Fruit fly (Drosophila melanogaster) whole organism, embryonic: ENCODE results near the gene CstF50.

Experiments used
- CG10209 ChIP-seq: fragments of 200-800 bp; sonication (Bioruptor generic); optimal IDR thresholded peaks from 3 replicates; lab custom pipeline; 2017; ENCODE audit warnings: missing biosample characterization, mild to moderate bottlenecking, missing genetic modification characterization, missing genetic modification reagents
- CG10959 ChIP-seq: fragments of 200-800 bp; sonication (Bioruptor generic); IDR thresholded peaks from 2 replicates; pipeline ENCODE4 v1.3.6; 2022; ENCODE audit warnings: missing biosample characterization, missing genetic modification characterization
- CG10979 ChIP-seq: fragments of 200-800 bp; sonication (Bioruptor generic); optimal IDR thresholded peaks from 2 replicates; lab custom pipeline; 2018; ENCODE audit warnings: missing biosample characterization, mild to moderate bottlenecking, missing genetic modification characterization, moderate library complexity
- CG11504 ChIP-seq: fragments of 200-800 bp; sonication (Bioruptor generic); optimal IDR thresholded peaks from 3 replicates; lab custom pipeline; 2019; ENCODE audit warnings: missing biosample characterization, mild to moderate bottlenecking, missing genetic modification characterization, moderate library complexity
- CG12155 ChIP-seq: fragments of 200-800 bp; sonication (Bioruptor generic); optimal IDR thresholded peaks from 3 replicates; lab custom pipeline; 2016; ENCODE audit warnings: missing biosample characterization, missing genetic modification characterization
- CG1233 ChIP-seq: fragments of 200-800 bp; sonication (Bioruptor generic); optimal IDR thresholded peaks from 4 replicates; lab custom pipeline; 2018; ENCODE audit warnings: missing biosample characterization, mild to moderate bottlenecking, missing genetic modification characterization
- CG13775 ChIP-seq: fragments of 200-800 bp; sonication (Bioruptor generic); optimal IDR thresholded peaks from 3 replicates; lab custom pipeline; 2017; ENCODE audit warnings: missing biosample characterization, mild to moderate bottlenecking, missing genetic modification characterization
- CG15479 ChIP-seq: fragments of 200-800 bp; sonication (Bioruptor generic); optimal IDR thresholded peaks from 3 replicates; lab custom pipeline; 2019; ENCODE audit warnings: missing biosample characterization, mild to moderate bottlenecking, missing genetic modification characterization, moderate library complexity
- CG1603 ChIP-seq: fragments of 200-800 bp; sonication (Bioruptor generic); optimal IDR thresholded peaks from 2 replicates; lab custom pipeline; 2019; ENCODE audit warnings: missing biosample characterization, mild to moderate bottlenecking, missing genetic modification characterization, moderate library complexity
- CG31441 ChIP-seq: fragments of 200-800 bp; sonication (Bioruptor generic); IDR thresholded peaks from 2 replicates; pipeline ENCODE4 v1.3.6; 2022; ENCODE audit warnings: missing biosample characterization, missing genetic modification characterization
- CG3163 ChIP-seq: fragments of 200-800 bp; sonication (Bioruptor generic); optimal IDR thresholded peaks from 3 replicates; lab custom pipeline; 2016; ENCODE audit warnings: missing biosample characterization, missing genetic modification characterization
- CG32772 ChIP-seq: fragments of 200-800 bp; sonication (Bioruptor generic); IDR thresholded peaks from 2 replicates; pipeline ENCODE4 v1.3.6; 2022; ENCODE audit warnings: missing biosample characterization, missing genetic modification characterization
- CG33557 ChIP-seq: fragments of 200-800 bp; sonication (Bioruptor generic); optimal IDR thresholded peaks from 2 replicates; lab custom pipeline; 2019; ENCODE audit warnings: missing biosample characterization, mild to moderate bottlenecking, missing genetic modification characterization, moderate library complexity
- CG4707 ChIP-seq: fragments of 200-800 bp; sonication (Bioruptor generic); optimal IDR thresholded peaks from 2 replicates; lab custom pipeline; 2018; ENCODE audit warnings: missing biosample characterization, mild to moderate bottlenecking, missing genetic modification characterization, moderate library complexity
- CG7745 ChIP-seq: fragments of 200-800 bp; sonication (Bioruptor generic); optimal IDR thresholded peaks from 2 replicates; lab custom pipeline; 2018; ENCODE audit warnings: missing biosample characterization, mild to moderate bottlenecking, missing genetic modification characterization, moderate library complexity
- CoRest ChIP-seq: fragments of 200-800 bp; sonication (Bioruptor generic); optimal IDR thresholded peaks from 3 replicates; lab custom pipeline; 2018; ENCODE audit warnings: missing biosample characterization, mild to moderate bottlenecking, missing genetic modification characterization, moderate library complexity
- E2f1 ChIP-seq: fragments of 200-800 bp; sonication (Bioruptor generic); IDR thresholded peaks from 2 replicates; pipeline ENCODE4 v1.3.6; 2022; ENCODE audit warnings: missing biosample characterization, missing genetic modification characterization
- H15 ChIP-seq: fragments of 200-800 bp; sonication (Bioruptor generic); IDR thresholded peaks from 3 replicates; pipeline ENCODE4 v1.3.6; 2022; ENCODE audit warnings: missing biosample characterization, missing genetic modification characterization
- HHEX ChIP-seq: fragments of 200-800 bp; sonication (Bioruptor generic); optimal IDR thresholded peaks from 3 replicates; lab custom pipeline; 2017; ENCODE audit warnings: missing biosample characterization, mild to moderate bottlenecking, missing genetic modification characterization, missing genetic modification reagents
- HLH4C ChIP-seq: fragments of 200-800 bp; sonication (Bioruptor generic); IDR thresholded peaks from 3 replicates; pipeline ENCODE4 v1.3.6; 2022; ENCODE audit warnings: missing biosample characterization, missing genetic modification characterization; ENCODE audit not compliant: partially characterized antibody
- Kr ChIP-seq: fragments of 200-800 bp; sonication (Bioruptor generic); optimal IDR thresholded peaks from 2 replicates; lab custom pipeline; 2017; ENCODE audit warnings: missing biosample characterization, mild to moderate bottlenecking, missing genetic modification characterization
- Nf-YB ChIP-seq: fragments of 200-800 bp; sonication (Bioruptor generic); optimal IDR thresholded peaks from 3 replicates; lab custom pipeline; 2019; ENCODE audit warnings: missing biosample characterization, mild to moderate bottlenecking, missing genetic modification characterization, moderate library complexity
- Xbp1 ChIP-seq: fragments of 200-800 bp; sonication (Bioruptor generic); optimal IDR thresholded peaks from 3 replicates; lab custom pipeline; 2016; ENCODE audit warnings: missing biosample characterization, mild to moderate bottlenecking, missing genetic modification characterization
- ac ChIP-seq: fragments of 200-800 bp; sonication (Bioruptor generic); optimal IDR thresholded peaks from 3 replicates; lab custom pipeline; 2017; ENCODE audit warnings: missing biosample characterization, mild to moderate bottlenecking, missing genetic modification characterization
- bcd ChIP-seq: fragments of 200-800 bp; sonication (Bioruptor generic); optimal IDR thresholded peaks from 2 replicates; lab custom pipeline; 2017; ENCODE audit warnings: missing biosample characterization, mild to moderate bottlenecking, missing genetic modification characterization
- caup ChIP-seq: fragments of 200-800 bp; sonication (Bioruptor generic); optimal IDR thresholded peaks from 3 replicates; lab custom pipeline; 2017; ENCODE audit warnings: missing biosample characterization, mild to moderate bottlenecking, missing genetic modification characterization, moderate library complexity; ENCODE audit not compliant: severe bottlenecking
- chn ChIP-seq: fragments of 200-800 bp; sonication (Bioruptor generic); optimal IDR thresholded peaks from 2 replicates; lab custom pipeline; 2016; ENCODE audit warnings: missing biosample characterization, missing genetic modification characterization
- croc ChIP-seq: fragments of 200-800 bp; sonication (Bioruptor generic); conservative IDR thresholded peaks from 3 replicates; pipeline ENCODE4 v1.3.6; 2022; ENCODE audit warnings: missing biosample characterization, missing genetic modification characterization
- crol ChIP-seq: fragments of 200-800 bp; sonication (Bioruptor generic); IDR thresholded peaks from 2 replicates; pipeline ENCODE4 v1.3.6; 2022; ENCODE audit warnings: missing biosample characterization, missing genetic modification characterization
- dan ChIP-seq: fragments of 200-800 bp; sonication (Bioruptor generic); IDR thresholded peaks from 2 replicates; pipeline ENCODE4 v1.3.6; 2022; ENCODE audit warnings: missing biosample characterization, missing genetic modification characterization
- dmrt11E ChIP-seq: fragments of 200-800 bp; sonication (Bioruptor generic); optimal IDR thresholded peaks from 3 replicates; lab custom pipeline; 2018; ENCODE audit warnings: missing biosample characterization, mild to moderate bottlenecking, missing genetic modification characterization, moderate library complexity
- dmrt99B ChIP-seq: fragments of 200-800 bp; sonication (Bioruptor generic); optimal IDR thresholded peaks from 2 replicates; lab custom pipeline; 2018; ENCODE audit warnings: missing biosample characterization, mild to moderate bottlenecking, missing genetic modification characterization, moderate library complexity
- fd96Cb ChIP-seq: fragments of 200-800 bp; sonication (Bioruptor generic); optimal IDR thresholded peaks from 2 replicates; lab custom pipeline; 2018; ENCODE audit warnings: missing biosample characterization, mild to moderate bottlenecking, missing genetic modification characterization, moderate library complexity
- grn ChIP-seq: fragments of 200-800 bp; sonication (Bioruptor generic); optimal IDR thresholded peaks from 3 replicates; lab custom pipeline; 2017; ENCODE audit warnings: missing biosample characterization, missing genetic modification characterization
- gsb ChIP-seq: fragments of 200-800 bp; sonication (Bioruptor generic); IDR thresholded peaks from 2 replicates; pipeline ENCODE4 v1.3.6; 2022; ENCODE audit warnings: missing biosample characterization, missing genetic modification characterization
- hb ChIP-seq: fragments of 200-800 bp; sonication (Bioruptor generic); IDR thresholded peaks from 3 replicates; pipeline ENCODE4 v1.3.6; 2022; ENCODE audit warnings: missing biosample characterization, missing genetic modification characterization; ENCODE audit not compliant: partially characterized antibody
- klu ChIP-seq: fragments of 200-800 bp; sonication (Bioruptor generic); IDR thresholded peaks from 2 replicates; pipeline ENCODE4 v1.3.6; 2022; ENCODE audit warnings: missing biosample characterization, missing genetic modification characterization
- nerfin-1 ChIP-seq: fragments of 200-800 bp; sonication (Bioruptor generic); optimal IDR thresholded peaks from 3 replicates; lab custom pipeline; 2019; ENCODE audit warnings: missing biosample characterization, mild to moderate bottlenecking, missing genetic modification characterization, moderate library complexity
- onecut ChIP-seq: fragments of 200-800 bp; sonication (Bioruptor generic); IDR thresholded peaks from 2 replicates; pipeline ENCODE4 v1.3.6; 2022; ENCODE audit warnings: missing biosample characterization, missing genetic modification characterization
- otp ChIP-seq: fragments of 200-800 bp; sonication (Bioruptor generic); IDR thresholded peaks from 3 replicates; pipeline ENCODE4, ENCODE4 v1.3.6; 2022; ENCODE audit warnings: missing biosample characterization, missing genetic modification characterization
- prd ChIP-seq, 3 experiments: fragments of >200 bp in 2 of 3; fragments of 200-800 bp in 1 of 3; sonication (Bioruptor generic) in 1 of 3; optimal IDR thresholded peaks in 2 of 3; IDR thresholded peaks in 1 of 3; 2 replicates in 2 of 3; 3 replicates in 1 of 3; pipeline versions ENCODE4 v1.3.6 to Lab custom; 2017 to 2022; ENCODE audit warnings: missing biosample characterization in 1 of 3, missing genetic modification characterization in 1 of 3
- pzg ChIP-seq: fragments of 200-800 bp; sonication (Bioruptor generic); optimal IDR thresholded peaks from 3 replicates; lab custom pipeline; 2018; ENCODE audit warnings: missing biosample characterization, mild to moderate bottlenecking, missing genetic modification characterization, moderate library complexity
- ranshi ChIP-seq: fragments of 200-800 bp; sonication (Bioruptor generic); IDR thresholded peaks from 2 replicates; pipeline ENCODE4 v1.3.6; 2022; ENCODE audit warnings: missing biosample characterization, missing genetic modification characterization
- sens ChIP-seq: fragments of 200-800 bp; sonication (Bioruptor generic); peaks from one replicate; lab custom pipeline; 2016; ENCODE audit warnings: missing biosample characterization, missing genetic modification characterization
- sens-2 ChIP-seq: fragments of 200-800 bp; sonication (Bioruptor generic); IDR thresholded peaks from 2 replicates; pipeline ENCODE4 v1.3.6; 2022; ENCODE audit warnings: missing biosample characterization, missing genetic modification characterization
- tio ChIP-seq: fragments of 200-800 bp; sonication (Bioruptor generic); optimal IDR thresholded peaks from 2 replicates; lab custom pipeline; 2017; ENCODE audit warnings: missing biosample characterization, missing genetic modification characterization, inconsistent platforms
- tll ChIP-seq, 2 experiments: fragments of 200-800 bp in 1 of 2; fragments of >200 bp in 1 of 2; sonication (Bioruptor generic) in 1 of 2; optimal IDR thresholded peaks; 2 replicates each; lab custom pipeline; 2017 to 2019; ENCODE audit warnings: missing biosample characterization in 2 of 2, missing genetic modification characterization in 2 of 2, mild to moderate bottlenecking in 1 of 2, moderate library complexity in 1 of 2

CstF50 gene

DNA sequence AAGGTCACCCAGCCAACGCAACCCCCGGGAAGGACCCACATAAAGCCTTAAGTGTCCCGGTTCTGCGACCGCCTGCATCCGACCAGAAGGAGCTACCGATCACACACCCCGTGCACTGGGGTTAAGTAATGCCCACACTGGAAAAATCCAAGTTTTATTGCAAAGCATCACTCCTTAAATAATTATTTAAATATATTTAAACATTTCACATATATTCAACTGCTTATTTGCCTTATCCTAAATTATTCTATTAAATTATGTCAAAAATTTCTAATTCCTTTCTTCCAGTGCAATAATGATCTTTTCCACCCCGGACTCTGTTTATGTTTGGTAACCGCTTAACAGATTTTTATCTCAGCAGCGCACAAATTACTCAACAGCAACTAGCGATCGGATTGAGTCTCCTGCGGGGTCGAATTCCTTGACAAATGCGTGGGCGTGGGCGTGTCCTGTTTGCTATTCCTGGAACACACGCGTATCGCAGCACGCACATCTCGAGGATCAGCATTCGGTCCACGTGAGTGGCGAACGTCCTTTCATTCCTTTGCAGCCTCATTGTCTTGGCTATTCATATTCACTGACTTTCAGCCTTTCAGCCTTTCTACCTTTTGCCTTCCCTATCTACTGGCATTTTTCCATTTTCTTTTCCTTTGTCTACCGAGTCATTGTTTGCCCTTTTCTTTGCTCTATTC lies 32.1 kb downstream of the CstF50 start (continued):
- TF ChIP-seq chn (GFP tag; lab: Kevin White, UChicago) (peak; percentile 13), fd96Cb (peak; percentile 43), CG12155 (GFP tag; lab: Kevin White, UChicago) (peak; percentile 23), tll (GFP tag; optimal IDR thresholded peaks at IDR 0.05; lab: Kevin White, UChicago) (peak in 1 of 2 experiments; percentile 100), CG10979 (tag; lab: Kevin White, UChicago) (peak; percentile 84), HHEX (no peak), CG10959 (GFP tag; lab: Robert Waterston, UW) (peak; percentile 89), Kr (GFP tag; lab: Kevin White, UChicago) (peak; percentile 88), Nf-YB (GFP tag; lab: Kevin White, UChicago) (peak; percentile 22), hb (GFP tag; lab: Robert Waterston, UW) (no peak), CG13775 (GFP tag; lab: Kevin White, UChicago) (peak; percentile 62), CG3163 (GFP tag; lab: Kevin White, UChicago) (no peak), sens (GFP tag; lab: Kevin White, UChicago) (peak; percentile 79), sens-2 (GFP tag; lab: Robert Waterston, UW) (0 out of 2 replicates have a peak, but pooled peaks have one; percentile 31), ac (GFP tag; lab: Kevin White, UChicago) (peak; percentile 79), nerfin-1 (peak; percentile 36), CG32772 (GFP tag; lab: Robert Waterston, UW) (peak; percentile 37; the same call in 1 of the 2 replicates), otp (GFP tag; lab: Robert Waterston, UW) (peak; percentile 73), dan (GFP tag; lab: Robert Waterston, UW) (peak; percentile 71), CG1233 (GFP tag; lab: Kevin White, UChicago) (peak; percentile 15), HLH4C (GFP tag; lab: Robert Waterston, UW) (no peak), CG31441 (peak; percentile 63), crol (peak; percentile 32; the same call in 1 of the 2 replicates), caup (GFP tag; lab: Kevin White, UChicago) (no peak), onecut (GFP tag; lab: Robert Waterston, UW) (peak; percentile 29; the same call in 1 of the 2 replicates), CG33557 (GFP tag; lab: Kevin White, UChicago) (peak; percentile 76), CoRest (tag; lab: Kevin White, UChicago) (peak; percentile 43), bcd (GFP tag; lab: Kevin White, UChicago) (peak; percentile 11), ranshi (peak; percentile 39; the same call in 1 of the 2 replicates), CG15479 (peak; percentile 95), CG7745 (peak; percentile 64), gsb (no peak), H15 (GFP tag; lab: Robert Waterston, UW) (peak; percentile 18; the same call in 1 of the 3 replicates), E2f1 (GFP tag; lab: Robert Waterston, UW) (peak; percentile 62), Xbp1 (GFP tag; lab: Kevin White, UChicago) (peak; percentile 4), CG4707 (GFP tag; lab: Kevin White, UChicago) (no peak), dmrt99B (tag; lab: Kevin White, UChicago) (no peak), CG10209 (peak; percentile 46), tio (GFP tag; lab: Kevin White, UChicago) (peak; percentile 28), CG11504 (tag; lab: Kevin White, UChicago) (peak; percentile 12), grn (peak; percentile 70), klu (GFP tag; lab: Robert Waterston, UW) (0 out of 2 replicates have a peak, but pooled peaks have one; percentile 34), pzg (GFP tag; lab: Kevin White, UChicago) (no peak), prd (optimal IDR thresholded peaks at IDR 0.05; lab: Kevin White, UChicago) (no peak), prd (GFP tag; IDR thresholded peaks at IDR 0.05; lab: Robert Waterston, UW) (peak; percentile 85), CG1603 (tag; lab: Kevin White, UChicago) (peak; percentile 48), dmrt11E (tag; lab: Kevin White, UChicago) (peak; percentile 94), croc (GFP tag; lab: Robert Waterston, UW) (peak; percentile 53; the same call in 2 of the 3 replicates)
